Fruit fly (Drosophila melanogaster) whole organism, embryonic: ENCODE data around the gene scpr-C.

Source experiments
- Atf6 ChIP-seq: fragments of 200-800 bp; sonication (Bioruptor generic); IDR thresholded peaks from 2 replicates; pipeline ENCODE4 v1.3.6; 2022; ENCODE audit warnings: missing biosample characterization, missing genetic modification characterization
- CG10267 ChIP-seq: fragments of 200-800 bp; sonication (Bioruptor generic); optimal IDR thresholded peaks from 2 replicates; lab custom pipeline; 2018; ENCODE audit warnings: missing biosample characterization, mild to moderate bottlenecking, missing genetic modification characterization, moderate library complexity
- CG10431 ChIP-seq: fragments of 200-800 bp; sonication (Bioruptor generic); optimal IDR thresholded peaks from 3 replicates; lab custom pipeline; 2018; ENCODE audit warnings: missing biosample characterization, mild to moderate bottlenecking, missing genetic modification characterization
- CG10979 ChIP-seq: fragments of 200-800 bp; sonication (Bioruptor generic); optimal IDR thresholded peaks from 2 replicates; lab custom pipeline; 2018; ENCODE audit warnings: missing biosample characterization, mild to moderate bottlenecking, missing genetic modification characterization, moderate library complexity
- CG11695 ChIP-seq: fragments of 200-800 bp; sonication (Bioruptor generic); IDR thresholded peaks from 3 replicates; pipeline ENCODE4 v1.3.6; 2022; ENCODE audit warnings: missing biosample characterization, missing genetic modification characterization
- CG12299 ChIP-seq: fragments of 200-800 bp; sonication (Bioruptor generic); optimal IDR thresholded peaks from 2 replicates; lab custom pipeline; 2018; ENCODE audit warnings: missing biosample characterization, mild to moderate bottlenecking, missing genetic modification characterization
- CG12769 ChIP-seq: fragments of 200-800 bp; sonication (Bioruptor generic); optimal IDR thresholded peaks from 2 replicates; lab custom pipeline; 2019; ENCODE audit warnings: missing biosample characterization, mild to moderate bottlenecking, missing genetic modification characterization, moderate library complexity
- CG13775 ChIP-seq: fragments of 200-800 bp; sonication (Bioruptor generic); optimal IDR thresholded peaks from 3 replicates; lab custom pipeline; 2017; ENCODE audit warnings: missing biosample characterization, mild to moderate bottlenecking, missing genetic modification characterization
- CG14667 ChIP-seq: fragments of 200-800 bp; sonication (Bioruptor generic); IDR thresholded peaks from 2 replicates; pipeline ENCODE4 v1.3.6; 2022; ENCODE audit warnings: missing biosample characterization, missing genetic modification characterization
- CG15696 ChIP-seq: fragments of 200-800 bp; sonication (Bioruptor generic); optimal IDR thresholded peaks from 2 replicates; lab custom pipeline; 2019; ENCODE audit warnings: missing biosample characterization, mild to moderate bottlenecking, missing genetic modification characterization, moderate library complexity
- CG17361 ChIP-seq: fragments of 200-800 bp; sonication (Bioruptor generic); IDR thresholded peaks from 3 replicates; pipeline ENCODE4 v1.3.6; 2022; ENCODE audit warnings: missing biosample characterization, missing genetic modification characterization
- CG17568 ChIP-seq: fragments of 200-800 bp; sonication (Bioruptor generic); optimal IDR thresholded peaks from 2 replicates; lab custom pipeline; 2018; ENCODE audit warnings: missing biosample characterization, mild to moderate bottlenecking, missing genetic modification characterization, moderate library complexity
- CG1792 ChIP-seq: fragments of 200-800 bp; sonication (Bioruptor generic); optimal IDR thresholded peaks from 2 replicates; lab custom pipeline; 2016; ENCODE audit warnings: missing biosample characterization, missing genetic modification characterization
- CG2712 ChIP-seq: fragments of 200-800 bp; optimal IDR thresholded peaks from 3 replicates; lab custom pipeline; 2019; ENCODE audit warnings: missing biosample characterization, mild to moderate bottlenecking, missing genetic modification characterization, moderate library complexity
- CG30020 ChIP-seq: fragments of 200-800 bp; optimal IDR thresholded peaks from 2 replicates; lab custom pipeline; 2019; ENCODE audit warnings: missing biosample characterization, mild to moderate bottlenecking, missing genetic modification characterization, moderate library complexity
- CG31441 ChIP-seq: fragments of 200-800 bp; sonication (Bioruptor generic); IDR thresholded peaks from 2 replicates; pipeline ENCODE4 v1.3.6; 2022; ENCODE audit warnings: missing biosample characterization, missing genetic modification characterization
- CG32532 ChIP-seq: fragments of 200-800 bp; sonication (Bioruptor generic); IDR thresholded peaks from 2 replicates; pipeline ENCODE4 v1.3.6; 2022; ENCODE audit warnings: missing biosample characterization, missing genetic modification characterization
- CG32772 ChIP-seq: fragments of 200-800 bp; sonication (Bioruptor generic); IDR thresholded peaks from 2 replicates; pipeline ENCODE4 v1.3.6; 2022; ENCODE audit warnings: missing biosample characterization, missing genetic modification characterization
- CG33213 ChIP-seq: fragments of 200-800 bp; sonication (Bioruptor generic); optimal IDR thresholded peaks from 3 replicates; lab custom pipeline; 2016; ENCODE audit warnings: missing biosample characterization, missing genetic modification characterization
- CG3407 ChIP-seq: fragments of 200-800 bp; sonication (Bioruptor generic); optimal IDR thresholded peaks from 2 replicates; lab custom pipeline; 2018; ENCODE audit warnings: missing biosample characterization, mild to moderate bottlenecking, missing genetic modification characterization
- CG4282 ChIP-seq: fragments of 200-800 bp; sonication (Bioruptor generic); optimal IDR thresholded peaks from 2 replicates; lab custom pipeline; 2016; ENCODE audit warnings: missing biosample characterization, missing genetic modification characterization
- CG4424 ChIP-seq: fragments of 200-800 bp; sonication (Bioruptor generic); optimal IDR thresholded peaks from 3 replicates; lab custom pipeline; 2016; ENCODE audit warnings: missing biosample characterization, missing genetic modification characterization
- CG4707 ChIP-seq: fragments of 200-800 bp; sonication (Bioruptor generic); optimal IDR thresholded peaks from 2 replicates; lab custom pipeline; 2018; ENCODE audit warnings: missing biosample characterization, mild to moderate bottlenecking, missing genetic modification characterization, moderate library complexity
- CG4820 ChIP-seq: fragments of 200-800 bp; sonication (Bioruptor generic); optimal IDR thresholded peaks from 3 replicates; lab custom pipeline; 2016; ENCODE audit warnings: missing biosample characterization, missing genetic modification characterization
- CG8281 ChIP-seq: fragments of 200-800 bp; sonication (Bioruptor generic); optimal IDR thresholded peaks from 2 replicates; lab custom pipeline; 2018; ENCODE audit warnings: missing biosample characterization, mild to moderate bottlenecking, missing genetic modification characterization, moderate library complexity
- CG9797 ChIP-seq: fragments of 200-800 bp; sonication (Bioruptor generic); optimal IDR thresholded peaks from 3 replicates; lab custom pipeline; 2018; ENCODE audit warnings: missing biosample characterization, mild to moderate bottlenecking, missing genetic modification characterization
- Dbx ChIP-seq: fragments of 200-800 bp; sonication (Bioruptor generic); IDR thresholded peaks from 3 replicates; pipeline ENCODE4 v1.3.6; 2022; ENCODE audit warnings: missing biosample characterization, missing genetic modification characterization
- Dll ChIP-seq: fragments of 200-800 bp; sonication (Bioruptor generic); IDR thresholded peaks from 4 replicates; pipeline ENCODE4 v1.3.6; 2022; ENCODE audit warnings: missing biosample characterization, missing genetic modification characterization; ENCODE audit not compliant: partially characterized antibody
- ERR ChIP-seq: fragments of 200-800 bp; sonication (Bioruptor generic); optimal IDR thresholded peaks from 2 replicates; lab custom pipeline; 2016; ENCODE audit warnings: missing biosample characterization, missing genetic modification characterization
- Elba2 ChIP-seq: fragments of 200-800 bp; sonication (Bioruptor generic); optimal IDR thresholded peaks from 3 replicates; lab custom pipeline; 2016; ENCODE audit warnings: missing biosample characterization, missing genetic modification characterization
- NC2α ChIP-seq: fragments of 200-800 bp; sonication (Bioruptor generic); optimal IDR thresholded peaks from 2 replicates; lab custom pipeline; 2016; ENCODE audit warnings: missing biosample characterization, missing genetic modification characterization
- Oli ChIP-seq: fragments of 200-800 bp; sonication (Bioruptor generic); optimal IDR thresholded peaks from 2 replicates; lab custom pipeline; 2018; ENCODE audit warnings: missing biosample characterization, mild to moderate bottlenecking, missing genetic modification characterization, moderate library complexity
- Ssrp ChIP-seq: fragments of 200-800 bp; sonication (Bioruptor generic); optimal IDR thresholded peaks from 2 replicates; lab custom pipeline; 2018; ENCODE audit warnings: missing biosample characterization, mild to moderate bottlenecking, missing genetic modification characterization, moderate library complexity
- Taf1 ChIP-seq: fragments of 200-800 bp; sonication (Bioruptor generic); IDR thresholded peaks from 2 replicates; pipeline ENCODE4 v1.3.6; 2022; ENCODE audit warnings: missing biosample characterization, missing genetic modification characterization
- Xbp1 ChIP-seq: fragments of 200-800 bp; sonication (Bioruptor generic); optimal IDR thresholded peaks from 3 replicates; lab custom pipeline; 2016; ENCODE audit warnings: missing biosample characterization, mild to moderate bottlenecking, missing genetic modification characterization
- bigmax ChIP-seq: fragments of 200-800 bp; sonication (Bioruptor generic); optimal IDR thresholded peaks from 2 replicates; lab custom pipeline; 2018; ENCODE audit warnings: missing biosample characterization, mild to moderate bottlenecking, missing genetic modification characterization
- cwo ChIP-seq: fragments of 200-800 bp; sonication (Bioruptor generic); optimal IDR thresholded peaks from 3 replicates; lab custom pipeline; 2017; ENCODE audit warnings: missing biosample characterization, missing genetic modification characterization, mild to moderate bottlenecking, moderate library complexity, missing genetic modification reagents
- dmrt11E ChIP-seq: fragments of 200-800 bp; sonication (Bioruptor generic); optimal IDR thresholded peaks from 3 replicates; lab custom pipeline; 2018; ENCODE audit warnings: missing biosample characterization, mild to moderate bottlenecking, missing genetic modification characterization, moderate library complexity
- emc ChIP-seq: fragments of 200-800 bp; sonication (Bioruptor generic); optimal IDR thresholded peaks from 2 replicates; lab custom pipeline; 2016; ENCODE audit warnings: missing biosample characterization, missing genetic modification characterization
- ftz-f1 ChIP-seq: fragments of 200-800 bp; sonication (Bioruptor generic); optimal IDR thresholded peaks from 2 replicates; lab custom pipeline; 2016; ENCODE audit warnings: missing biosample characterization, missing genetic modification characterization
- gro ChIP-seq: fragments of 200-800 bp; sonication (Bioruptor generic); optimal IDR thresholded peaks from 2 replicates; lab custom pipeline; 2016; ENCODE audit warnings: missing biosample characterization, missing genetic modification characterization
- inv ChIP-seq: fragments of 200-800 bp; sonication (Bioruptor generic); IDR thresholded peaks from 2 replicates; pipeline ENCODE4 v1.3.6; 2022; ENCODE audit warnings: missing biosample characterization, missing genetic modification characterization; ENCODE audit not compliant: partially characterized antibody
- kah ChIP-seq: fragments of 200-800 bp; sonication (Bioruptor generic); optimal IDR thresholded peaks from 2 replicates; lab custom pipeline; 2018; ENCODE audit warnings: missing biosample characterization, mild to moderate bottlenecking, missing genetic modification characterization
- luna ChIP-seq: fragments of 200-800 bp; sonication (Bioruptor generic); optimal IDR thresholded peaks from 2 replicates; lab custom pipeline; 2016; ENCODE audit warnings: missing biosample characterization, missing genetic modification characterization
- pfk ChIP-seq: fragments of 200-800 bp; sonication (Bioruptor generic); optimal IDR thresholded peaks from 2 replicates; lab custom pipeline; 2018; ENCODE audit warnings: missing biosample characterization, mild to moderate bottlenecking, missing genetic modification characterization, moderate library complexity
- rib ChIP-seq: fragments of 200-800 bp; sonication (Bioruptor generic); IDR thresholded peaks from 2 replicates; pipeline ENCODE4 v1.3.6; 2022; ENCODE audit warnings: missing biosample characterization, missing genetic modification characterization
- slp2 ChIP-seq: fragments of 200-800 bp; sonication (Bioruptor generic); optimal IDR thresholded peaks from 2 replicates; lab custom pipeline; 2016; ENCODE audit warnings: missing biosample characterization, missing genetic modification characterization
- tll ChIP-seq, 2 experiments: fragments of 200-800 bp in 1 of 2; fragments of >200 bp in 1 of 2; sonication (Bioruptor generic) in 1 of 2; optimal IDR thresholded peaks; 2 replicates each; lab custom pipeline; 2017 to 2019; ENCODE audit warnings: missing biosample characterization in 2 of 2, missing genetic modification characterization in 2 of 2, mild to moderate bottlenecking in 1 of 2, moderate library complexity in 1 of 2
- tna ChIP-seq: fragments of 200-800 bp; sonication (Bioruptor generic); IDR thresholded peaks from 2 replicates; pipeline ENCODE4 v1.3.6; 2022; ENCODE audit warnings: missing biosample characterization, missing genetic modification characterization; ENCODE audit not compliant: partially characterized antibody
- unc-4 ChIP-seq: fragments of 200-800 bp; sonication (Bioruptor generic); IDR thresholded peaks from 2 replicates; pipeline ENCODE4 v1.3.6; 2022; ENCODE audit warnings: missing biosample characterization, missing genetic modification characterization; ENCODE audit not compliant: partially characterized antibody

scpr-C gene

dm6 chr3R:11214449-11214950, 10.8 kb upstream of the scpr-C start, which contains the start of gene ZnT86D (continued):
- TF ChIP-seq Xbp1 (peak; percentile 54), CG1792 (GFP tag; lab: Kevin White, UChicago) (peak; percentile 45), cwo (GFP tag; lab: Kevin White, UChicago) (peak; percentile 49), Elba2 (GFP tag; lab: Kevin White, UChicago) (peak; percentile 75), dmrt11E (peak; percentile 12), CG31441 (GFP tag; lab: Robert Waterston, UW) (peak; percentile 72), CG17568 (peak; percentile 58), CG13775 (GFP tag; lab: Kevin White, UChicago) (peak; percentile 68), CG32532 (GFP tag; lab: Robert Waterston, UW) (peak; percentile 68), CG32772 (peak; percentile 39; the same call in 1 of the 2 replicates), Oli (tag; lab: Kevin White, UChicago) (peak; percentile 44), tna (no peak), Dbx (GFP tag; lab: Robert Waterston, UW) (peak; percentile 58; the same call in 2 of the 3 replicates), CG14667 (no peak), Ssrp (tag; lab: Kevin White, UChicago) (peak; percentile 36), CG30020 (tag; lab: Kevin White, UChicago) (peak; percentile 47), Atf6 (GFP tag; lab: Robert Waterston, UW) (no peak; the same call in 1 of the 2 replicates), CG11695 (GFP tag; lab: Robert Waterston, UW) (no peak), CG3407 (no peak), CG10267 (tag; lab: Kevin White, UChicago) (peak; percentile 54), NC2α (GFP tag; lab: Kevin White, UChicago) (no peak), CG12299 (tag; lab: Kevin White, UChicago) (peak; percentile 36), CG10431 (no peak), inv (GFP tag; lab: Robert Waterston, UW) (no peak), CG9797 (GFP tag; lab: Kevin White, UChicago) (no peak), kah (GFP tag; lab: Kevin White, UChicago) (peak; percentile 11), ERR (GFP tag; lab: Kevin White, UChicago) (no peak), CG2712 (tag; lab: Kevin White, UChicago) (peak; percentile 78), luna (GFP tag; lab: Kevin White, UChicago) (no peak), rib (GFP tag; lab: Robert Waterston, UW) (no peak), CG4820 (GFP tag; lab: Kevin White, UChicago) (peak; percentile 77), bigmax (GFP tag; lab: Kevin White, UChicago) (peak; percentile 13), CG17361 (GFP tag; lab: Robert Waterston, UW) (peak; percentile 84), pfk (GFP tag; lab: Kevin White, UChicago) (peak; percentile 31), CG4282 (GFP tag; lab: Kevin White, UChicago) (no peak), CG10979 (peak; percentile 48), Taf1 (GFP tag; lab: Robert Waterston, UW) (no peak), CG4424 (GFP tag; lab: Kevin White, UChicago) (peak; percentile 37), CG4707 (GFP tag; lab: Kevin White, UChicago) (no peak), ftz-f1 (GFP tag; lab: Kevin White, UChicago) (no peak), CG8281 (tag; lab: Kevin White, UChicago) (peak; percentile 33), CG33213 (GFP tag; lab: Kevin White, UChicago) (no peak), CG12769 (tag; lab: Kevin White, UChicago) (peak; percentile 10), gro (GFP tag; lab: Kevin White, UChicago) (no peak), tll (GFP tag; optimal IDR thresholded peaks at IDR 0.05; lab: Kevin White, UChicago) (peak; percentile 18 to 88), slp2 (GFP tag; lab: Kevin White, UChicago) (peak; percentile 35), CG15696 (tag; lab: Kevin White, UChicago) (peak; percentile 55), Dll (no peak), emc (GFP tag; lab: Kevin White, UChicago) (peak; percentile 59), unc-4 (peak; percentile 43; the same call in 1 of the 2 replicates)
